Worm (Caenorhabditis elegans) whole organism, L1 larva: ENCODE measurements around the gene cdkl-1.

Experiments used
- nhr-11 ChIP-seq: fragments of 150-350 bp; optimal IDR thresholded peaks from 2 replicates; lab custom pipeline; 2014; ENCODE audit warnings: missing biosample characterization, missing genetic modification characterization
- nhr-76 ChIP-seq: sonication (generic microtip); optimal IDR thresholded peaks from 2 replicates; lab custom pipeline; 2017; ENCODE audit warnings: missing biosample characterization, missing genetic modification characterization

DNA sequence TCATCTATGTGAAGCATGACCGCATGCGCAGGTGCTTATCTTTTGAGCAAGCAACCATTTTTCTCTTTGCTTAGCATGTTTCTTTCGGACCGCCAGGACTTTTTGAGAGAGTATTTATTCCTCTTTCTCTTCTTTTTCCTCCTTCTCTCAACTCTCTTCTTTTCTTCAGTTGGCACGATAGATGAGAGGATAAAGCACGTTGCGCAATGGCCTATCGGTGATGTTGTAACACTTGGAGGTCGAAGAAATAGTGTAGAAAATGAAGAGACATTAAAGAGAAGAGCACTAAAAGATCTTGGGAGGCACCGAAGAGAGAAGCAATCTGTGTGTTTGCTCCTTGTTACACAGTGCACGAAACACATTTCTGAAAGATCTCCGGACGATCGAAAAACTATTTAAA lies 15.0 kb upstream of the cdkl-1 start:
- TF ChIP-seq nhr-11 (tag; lab: Kevin White, UChicago) (no peak), nhr-76 (no peak)
